Worm (Caenorhabditis elegans): ENCODE data around the gene F52D10.2.

ce11 chrX:11617387-11617786, 25.9 kb upstream of the F52D10.2 start, which contains the start of gene F52D10.4:
- no peak for TF ChIP-seq rpc-1 (optimal IDR thresholded peaks at IDR 0.05)
- no peak for TF ChIP-seq rpc-1 (tag; optimal IDR thresholded peaks at IDR 0.05)
- no peak for TF ChIP-seq ztf-26 (tag; optimal IDR thresholded peaks at IDR 0.05)
- TF ChIP-seq nfya-1 (tag; optimal IDR thresholded peaks at IDR 0.05; ENCODE audit: borderline replicate concordance, insufficient read depth): no peak
- TF ChIP-seq aptf-3 (GFP tag; IDR thresholded peaks at IDR 0.05): no peak
- no peak for TF ChIP-seq athp-1 (tag; optimal IDR thresholded peaks at IDR 0.05)
- TF ChIP-seq zim-3 (tag; optimal IDR thresholded peaks at IDR 0.05): no peak
- TF ChIP-seq pha-4 (tag; optimal IDR thresholded peaks at IDR 0.05): no peak
- TF ChIP-seq F57A8.1 (GFP tag; optimal IDR thresholded peaks at IDR 0.05): no peak
- no peak for TF ChIP-seq attf-6 (GFP tag; IDR thresholded peaks at IDR 0.05)
- TF ChIP-seq lag-1 (GFP tag; IDR thresholded peaks at IDR 0.05): no peak
- no peak for TF ChIP-seq lsy-27 (tag; optimal IDR thresholded peaks at IDR 0.05; ENCODE audit: borderline replicate concordance, insufficient read depth)
- TF ChIP-seq hlh-12 (tag; optimal IDR thresholded peaks at IDR 0.05): no peak
